Worm (Caenorhabditis elegans) whole organism, L4 larva: ENCODE measurements around the gene acdh-8.

ENCODE experiments used
- ceh-44 ChIP-seq: fragments of 200-800 bp; sonication (Bioruptor generic); IDR thresholded peaks from 2 replicates; pipeline ENCODE4 v1.3.6; 2022; ENCODE audit warnings: missing genetic modification reagents, missing genetic modification characterization, missing compliant biosample characterization
- lin-13 ChIP-seq: fragments of 150-350 bp; optimal IDR thresholded peaks from 2 replicates; lab custom pipeline; 2014; ENCODE audit warnings: missing biosample characterization, missing genetic modification reagents, missing genetic modification characterization
- nhr-11 ChIP-seq: fragments of 150-350 bp; optimal IDR thresholded peaks from 2 replicates; lab custom pipeline; 2014; ENCODE audit warnings: missing biosample characterization, missing genetic modification characterization
- nhr-28 ChIP-seq: fragments of 150-350 bp; optimal IDR thresholded peaks from 2 replicates; lab custom pipeline; 2014; ENCODE audit warnings: missing biosample characterization, missing genetic modification characterization
- nhr-76 ChIP-seq: fragments of 150-350 bp; optimal IDR thresholded peaks from 2 replicates; lab custom pipeline; 2014; ENCODE audit warnings: missing biosample characterization, missing genetic modification characterization

DNA sequence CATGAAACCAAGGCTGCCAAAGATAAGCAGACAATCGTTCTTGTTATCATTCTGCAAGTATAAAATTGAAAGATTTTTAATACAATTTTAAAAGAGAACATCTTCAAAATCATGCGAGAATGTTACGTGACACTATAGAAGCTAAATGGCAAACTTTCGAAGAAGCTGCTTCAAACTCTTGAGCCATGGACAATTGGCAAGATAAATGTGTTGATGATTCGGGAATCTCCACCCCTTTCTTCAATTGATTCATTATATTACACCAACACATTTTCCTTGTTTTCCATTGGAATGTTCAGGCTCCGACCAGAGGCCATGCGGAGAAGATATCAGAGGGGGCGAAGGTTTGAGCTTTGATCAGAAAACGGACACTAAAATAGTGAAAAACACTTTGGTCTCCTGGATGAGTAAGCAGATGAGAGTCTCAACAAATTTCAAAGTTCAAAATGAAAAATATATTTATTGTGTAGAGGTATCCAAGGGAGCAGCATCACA lies 46.8 kb downstream of the acdh-8 start, which contains the start of gene lec-5:
- no peak for TF ChIP-seq lin-13 (GFP tag; lab: Kevin White, UChicago)
- TF ChIP-seq nhr-11 (tag; lab: Kevin White, UChicago), result peak; percentile 34
- no peak for TF ChIP-seq nhr-76 (tag; lab: Kevin White, UChicago)
- no peak for TF ChIP-seq nhr-28 (tag; lab: Kevin White, UChicago)
- TF ChIP-seq ceh-44 (GFP tag; lab: Robert Waterston, UW), result no peak
